Worm (Caenorhabditis elegans) whole organism, L4 larva: Measurements from ENCODE around the gene F15H10.5.
A peak's percentile ranks its signal among the peaks of the same experiment; 100 is the strongest.

Experiments
- F10B5.3 ChIP-seq: sonication (generic microtip); optimal IDR thresholded peaks from 2 replicates; lab custom pipeline; 2016; ENCODE audit warnings: mild to moderate bottlenecking, missing genetic modification characterization, missing compliant biosample characterization
- F44E2.7 ChIP-seq: fragments of 200-800 bp; sonication (Bioruptor generic); IDR thresholded peaks from 2 replicates; pipeline ENCODE4 v2.1.2; 2022; ENCODE audit warnings: missing genetic modification characterization, missing compliant biosample characterization
- R02D3.7 ChIP-seq: fragments of 150-350 bp; sonication (generic microtip); optimal IDR thresholded peaks from 3 replicates; lab custom pipeline; 2014; ENCODE audit warnings: missing biosample characterization, missing genetic modification characterization
- ZK337.2 ChIP-seq: fragments of 200-800 bp; sonication (Bioruptor generic); IDR thresholded peaks from 2 replicates; pipeline ENCODE4 v1.3.6; 2022; ENCODE audit warnings: missing genetic modification reagents, missing genetic modification characterization, missing compliant biosample characterization
- aha-1 ChIP-seq: fragments of 150-350 bp; peaks from one replicate; lab custom pipeline; 2014; ENCODE audit warnings: missing biosample characterization, missing genetic modification characterization
- arid-1 ChIP-seq: fragments of 200-800 bp; sonication (Bioruptor generic); conservative IDR thresholded peaks from 2 replicates; pipeline ENCODE4 v1.3.6; 2022; ENCODE audit warnings: missing genetic modification reagents, missing genetic modification characterization, missing compliant biosample characterization
- ceh-20 ChIP-seq: fragments of 200-800 bp; sonication (Bioruptor generic); IDR thresholded peaks from 2 replicates; pipeline ENCODE4 v1.3.6; 2022; ENCODE audit warnings: missing genetic modification reagents, missing genetic modification characterization, missing compliant biosample characterization
- daf-19 ChIP-seq: fragments of 200-800 bp; sonication (Bioruptor generic); conservative IDR thresholded peaks from 2 replicates; pipeline ENCODE4 v1.3.6; 2022; ENCODE audit warnings: missing genetic modification characterization, missing compliant biosample characterization
- dmd-6 ChIP-seq: fragments of 200-800 bp; sonication (Bioruptor generic); IDR thresholded peaks from 2 replicates; pipeline ENCODE4 v1.3.6; 2022; ENCODE audit warnings: missing genetic modification reagents, missing genetic modification characterization, missing compliant biosample characterization
- dmd-8 ChIP-seq: fragments of 200-800 bp; sonication (Bioruptor generic); IDR thresholded peaks from 2 replicates; pipeline ENCODE4 v1.3.6; 2022; ENCODE audit warnings: missing genetic modification characterization, missing compliant biosample characterization
- dmd-9 ChIP-seq: fragments of 200-800 bp; sonication (Bioruptor generic); IDR thresholded peaks from 2 replicates; pipeline ENCODE4 v1.3.6; 2022; ENCODE audit warnings: missing genetic modification reagents, missing genetic modification characterization, missing compliant biosample characterization
- duxl-1 ChIP-seq: sonication (generic microtip); optimal IDR thresholded peaks from 2 replicates; lab custom pipeline; 2016; ENCODE audit warnings: mild to moderate bottlenecking, missing genetic modification characterization, moderate library complexity, missing compliant biosample characterization; ENCODE audit not compliant: poor library complexity
- fkh-10 ChIP-seq: fragments of 150-350 bp; optimal IDR thresholded peaks from 2 replicates; lab custom pipeline; 2014; ENCODE audit warnings: missing biosample characterization, missing genetic modification reagents, missing genetic modification characterization
- gei-8 ChIP-seq: fragments of 200-800 bp; sonication (Bioruptor generic); optimal IDR thresholded peaks from 2 replicates; lab custom pipeline; 2018; ENCODE audit warnings: mild to moderate bottlenecking, missing genetic modification characterization, missing compliant biosample characterization
- hif-1 ChIP-seq, 2 experiments: sonication (generic microtip); optimal IDR thresholded peaks; 2 replicates each; lab custom pipeline; 2016 to 2017; ENCODE audit warnings: missing compliant biosample characterization in 2 of 2, missing genetic modification characterization in 2 of 2, missing genetic modification reagents in 2 of 2, missing genotype in 2 of 2, mild to moderate bottlenecking in 1 of 2
- hlh-11 ChIP-seq: fragments of 200-800 bp; sonication (Bioruptor generic); optimal IDR thresholded peaks from 2 replicates; lab custom pipeline; 2018; ENCODE audit warnings: mild to moderate bottlenecking, missing genetic modification characterization, missing compliant biosample characterization
- hmg-1.1 ChIP-seq: fragments of 200-800 bp; sonication (Bioruptor generic); IDR thresholded peaks from 2 replicates; pipeline ENCODE4 v1.3.6; 2022; ENCODE audit warnings: missing genetic modification reagents, missing genetic modification characterization, missing compliant biosample characterization
- lin-13 ChIP-seq: fragments of 150-350 bp; optimal IDR thresholded peaks from 2 replicates; lab custom pipeline; 2014; ENCODE audit warnings: missing biosample characterization, missing genetic modification reagents, missing genetic modification characterization
- lin-38 ChIP-seq: fragments of 200-800 bp; sonication (Bioruptor generic); IDR thresholded peaks from 2 replicates; pipeline ENCODE4 v1.3.6; 2022; ENCODE audit warnings: missing genetic modification reagents, missing genetic modification characterization, missing compliant biosample characterization
- lir-3 ChIP-seq: sonication (generic microtip); optimal IDR thresholded peaks from 2 replicates; lab custom pipeline; 2016; ENCODE audit warnings: mild to moderate bottlenecking, missing genetic modification characterization, missing compliant biosample characterization
- mep-1 ChIP-seq: fragments of 150-350 bp; sonication (generic microtip); optimal IDR thresholded peaks from 3 replicates; lab custom pipeline; 2014; ENCODE audit warnings: missing biosample characterization, missing genetic modification characterization
- mes-2 ChIP-seq: sonication (generic microtip); optimal IDR thresholded peaks from 2 replicates; lab custom pipeline; 2016; ENCODE audit warnings: missing genotype, mild to moderate bottlenecking, missing genetic modification characterization, missing compliant biosample characterization; ENCODE audit not compliant: poor library complexity, severe bottlenecking
- nhr-111 ChIP-seq: fragments of 200-800 bp; sonication (Bioruptor generic); optimal IDR thresholded peaks from 2 replicates; lab custom pipeline; 2018; ENCODE audit warnings: mild to moderate bottlenecking, missing genetic modification characterization, missing compliant biosample characterization
- nhr-237 ChIP-seq: sonication (generic microtip); optimal IDR thresholded peaks from 2 replicates; lab custom pipeline; 2017; ENCODE audit warnings: missing biosample characterization, missing genetic modification characterization
- nhr-28 ChIP-seq: fragments of 150-350 bp; optimal IDR thresholded peaks from 2 replicates; lab custom pipeline; 2014; ENCODE audit warnings: missing biosample characterization, missing genetic modification characterization
- nhr-48 ChIP-seq: sonication (generic microtip); optimal IDR thresholded peaks from 2 replicates; lab custom pipeline; 2016; ENCODE audit warnings: mild to moderate bottlenecking, missing genetic modification characterization, missing compliant biosample characterization
- nhr-77 ChIP-seq: fragments of 150-350 bp; optimal IDR thresholded peaks from 2 replicates; lab custom pipeline; 2014; ENCODE audit warnings: missing biosample characterization, missing genetic modification characterization
- pha-4 ChIP-seq, 2 experiments: fragments of 150-350 bp in 1 of 2; fragments of 200-800 bp in 1 of 2; sonication (Bioruptor generic) in 1 of 2; IDR thresholded peaks in 1 of 2; optimal IDR thresholded peaks in 1 of 2; 2 replicates each; pipeline versions ENCODE4 v1.3.6 to Lab custom; 2014 to 2022; ENCODE audit warnings: missing genetic modification characterization in 2 of 2, missing genetic modification reagents in 2 of 2, missing biosample characterization in 1 of 2, missing compliant biosample characterization in 1 of 2
- php-3 ChIP-seq: fragments of 200-800 bp; sonication (Bioruptor generic); IDR thresholded peaks from 2 replicates; pipeline ENCODE4 v1.3.6; 2022; ENCODE audit warnings: missing genetic modification reagents, missing genetic modification characterization, missing compliant biosample characterization
- pqm-1 ChIP-seq: sonication (generic microtip); optimal IDR thresholded peaks from 2 replicates; lab custom pipeline; 2017; ENCODE audit warnings: missing biosample characterization, missing genetic modification characterization
- rbr-2 ChIP-seq: sonication (generic microtip); optimal IDR thresholded peaks from 2 replicates; lab custom pipeline; 2016; ENCODE audit warnings: missing genotype, missing genetic modification characterization, missing compliant biosample characterization
- sdz-12 ChIP-seq: fragments of 200-800 bp; sonication (Bioruptor generic); optimal IDR thresholded peaks from 2 replicates; lab custom pipeline; 2018; ENCODE audit warnings: mild to moderate bottlenecking, missing genetic modification characterization, missing compliant biosample characterization
- set-16 ChIP-seq: fragments of 200-800 bp; sonication (Bioruptor generic); IDR thresholded peaks from 2 replicates; pipeline ENCODE4 v1.3.6; 2022; ENCODE audit warnings: missing genetic modification reagents, missing genetic modification characterization, missing compliant biosample characterization
- spr-3 ChIP-seq: fragments of 200-800 bp; sonication (Bioruptor generic); optimal IDR thresholded peaks from 2 replicates; lab custom pipeline; 2018; ENCODE audit warnings: mild to moderate bottlenecking, missing genetic modification characterization, missing compliant biosample characterization
- tag-97 ChIP-seq: fragments of 200-800 bp; sonication (Bioruptor generic); IDR thresholded peaks from 2 replicates; pipeline ENCODE4 v1.3.6; 2022; ENCODE audit warnings: missing genetic modification characterization, missing compliant biosample characterization
- unc-39 ChIP-seq: sonication (generic microtip); optimal IDR thresholded peaks from 2 replicates; lab custom pipeline; 2017; ENCODE audit warnings: missing biosample characterization, missing genetic modification characterization
- unc-62 ChIP-seq, 3 experiments: fragments of 150-350 bp in 1 of 3; sonication (generic microtip); optimal IDR thresholded peaks in 2 of 3; peaks in 1 of 3; 1 replicate in 1 of 3; 2 replicates in 2 of 3; lab custom pipeline; 2014 to 2017; ENCODE audit warnings: missing biosample characterization in 3 of 3, missing genetic modification characterization in 3 of 3, missing genetic modification reagents in 3 of 3, missing genotype in 1 of 3
- zfp-2 ChIP-seq: sonication (generic microtip); optimal IDR thresholded peaks from 2 replicates; lab custom pipeline; 2016; ENCODE audit warnings: mild to moderate bottlenecking, missing genetic modification characterization, missing compliant biosample characterization
- ztf-7 ChIP-seq: fragments of 150-350 bp; optimal IDR thresholded peaks from 2 replicates; lab custom pipeline; 2014; ENCODE audit warnings: missing biosample characterization, missing genetic modification characterization

Gene F15H10.5

ce11 chrV:10416925-10417324 is 1.9 kb downstream of the F15H10.5 start, which contains the start of gene F15H10.10:
Gene F15H10.10, minus strand, starts transcription at chrV:10417025.
- TF ChIP-seq ztf-7 (tag; lab: Kevin White, UChicago): no peak
- TF ChIP-seq mes-2: no peak
- TF ChIP-seq lin-38 (GFP tag; lab: Robert Waterston, UW): no peak
- no peak for TF ChIP-seq nhr-237 (tag; lab: Kevin White, UChicago)
- no peak for TF ChIP-seq lir-3 (tag; lab: Kevin White, UChicago)
- no peak for TF ChIP-seq ZK337.2 (GFP tag; lab: Robert Waterston, UW)
- TF ChIP-seq F10B5.3 (tag; lab: Kevin White, UChicago): no peak
- TF ChIP-seq nhr-48 (tag; lab: Kevin White, UChicago): no peak
- TF ChIP-seq hlh-11 (tag; lab: Kevin White, UChicago): no peak

ce11 chrV:10414610-10415009 is 4.3 kb downstream of the F15H10.5 start, which contains the start of gene F15H10.9:
Gene F15H10.9, minus strand, starts transcription at chrV:10414710.
- TF ChIP-seq pha-4 (GFP tag; IDR thresholded peaks at IDR 0.05; lab: Robert Waterston, UW): no peak
- no peak for TF ChIP-seq pha-4 (tag; optimal IDR thresholded peaks at IDR 0.05; lab: Kevin White, UChicago)
- no peak for TF ChIP-seq R02D3.7
- TF ChIP-seq fkh-10 (GFP tag; lab: Kevin White, UChicago): no peak
- no peak for TF ChIP-seq nhr-77
- TF ChIP-seq arid-1 (GFP tag; lab: Robert Waterston, UW): no peak
- no peak for TF ChIP-seq unc-62 (GFP tag; optimal IDR thresholded peaks at IDR 0.05 in 1 of 2; lab: Kevin White, UChicago)
- TF ChIP-seq unc-62 (tag; optimal IDR thresholded peaks at IDR 0.05; lab: Kevin White, UChicago): no peak
- TF ChIP-seq hif-1 (tag; optimal IDR thresholded peaks at IDR 0.05; lab: Kevin White, UChicago): no peak
- TF ChIP-seq sdz-12 (GFP tag; lab: Kevin White, UChicago): no peak
- TF ChIP-seq F44E2.7 (GFP tag; lab: Robert Waterston, UW): no peak
- no peak for TF ChIP-seq unc-39 (tag; lab: Kevin White, UChicago)
- TF ChIP-seq lir-3 (tag; lab: Kevin White, UChicago): no peak
- TF ChIP-seq gei-8 (GFP tag; lab: Kevin White, UChicago): no peak
- TF ChIP-seq spr-3 (GFP tag; lab: Kevin White, UChicago): no peak
- TF ChIP-seq F10B5.3 (tag; lab: Kevin White, UChicago): no peak

- TF ChIP-seq sdz-12 (GFP tag; lab: Kevin White, UChicago) (no peak), aha-1 (tag; lab: Kevin White, UChicago) (peak; percentile 92), mes-2 (no peak), dmd-8 (GFP tag; lab: Robert Waterston, UW) (no peak)
Measured at ce11 chrV:10410030-10410713, 8.7 kb downstream of the F15H10.5 start, which contains the start of gene F15H10.12. Gene F15H10.12, minus strand, starts transcription at chrV:10410080.

- TF ChIP-seq php-3 (no peak), zfp-2 (tag; lab: Kevin White, UChicago) (no peak), ceh-20 (GFP tag; lab: Robert Waterston, UW) (no peak), lin-13 (GFP tag; lab: Kevin White, UChicago) (no peak), mep-1 (tag; lab: Kevin White, UChicago) (no peak), hif-1 (tag; optimal IDR thresholded peaks at IDR 0.05; lab: Kevin White, UChicago) (no peak)
Measured at ce11 chrV:10406313-10406712, 12.5 kb downstream of the F15H10.5 start, which contains the start of gene F15H10.7. Gene F15H10.7, minus strand, starts transcription at chrV:10406413.

ce11 chrV:10404701-10405100 is 14.2 kb downstream of the F15H10.5 start:
- TF ChIP-seq hmg-1.1 (GFP tag; lab: Robert Waterston, UW) (no peak), dmd-9 (no peak), nhr-111 (GFP tag; lab: Kevin White, UChicago) (no peak), dmd-6 (GFP tag; lab: Robert Waterston, UW) (peak; percentile 61), tag-97 (no peak), rbr-2 (no peak), nhr-237 (tag; lab: Kevin White, UChicago) (no peak), mep-1 (tag; lab: Kevin White, UChicago) (no peak), daf-19 (GFP tag; lab: Robert Waterston, UW) (no peak), aha-1 (tag; lab: Kevin White, UChicago) (peak; percentile 43), php-3 (no peak), sdz-12 (GFP tag; lab: Kevin White, UChicago) (no peak), pqm-1 (tag; lab: Kevin White, UChicago) (peak; percentile 46), lin-13 (GFP tag; lab: Kevin White, UChicago) (no peak), nhr-28 (tag; lab: Kevin White, UChicago) (peak; percentile 58), duxl-1 (tag; lab: Kevin White, UChicago) (no peak), set-16 (no peak), gei-8 (GFP tag; lab: Kevin White, UChicago) (no peak)
